Worm (Caenorhabditis elegans) whole organism, early embryonic: Measurements from ENCODE around the gene glb-14.
A peak's percentile ranks its signal among the peaks of the same experiment; 100 is the strongest.

Experiments used
- B0310.2 ChIP-seq: sonication (generic microtip); optimal IDR thresholded peaks from 2 replicates; lab custom pipeline; 2016; ENCODE audit warnings: mild to moderate bottlenecking, missing genetic modification characterization, missing compliant biosample characterization
- F13C5.2 ChIP-seq: sonication (generic microtip); optimal IDR thresholded peaks from 2 replicates; lab custom pipeline; 2017; ENCODE audit warnings: mild to moderate bottlenecking, missing genetic modification characterization, inconsistent platforms, missing compliant biosample characterization
- aly-1 ChIP-seq: sonication (generic microtip); optimal IDR thresholded peaks from 2 replicates; lab custom pipeline; 2016; ENCODE audit warnings: missing genetic modification characterization, missing compliant biosample characterization
- ama-1 ChIP-seq: fragments of 150-350 bp; optimal IDR thresholded peaks from 2 replicates; lab custom pipeline; 2014
- ceh-13 ChIP-seq: fragments of 200-800 bp; sonication (Bioruptor generic); optimal IDR thresholded peaks from 2 replicates; lab custom pipeline; 2018; ENCODE audit warnings: mild to moderate bottlenecking, missing genetic modification characterization, missing compliant biosample characterization
- ceh-36 ChIP-seq: sonication (generic microtip); optimal IDR thresholded peaks from 2 replicates; lab custom pipeline; 2016; ENCODE audit warnings: missing genetic modification characterization, inconsistent platforms, missing compliant biosample characterization
- ets-7 ChIP-seq: sonication (generic microtip); optimal IDR thresholded peaks from 2 replicates; lab custom pipeline; 2016; ENCODE audit warnings: missing genotype, missing genetic modification characterization, missing compliant biosample characterization
- flt-1 ChIP-seq: fragments of 200-800 bp; sonication (Bioruptor generic); IDR thresholded peaks from 2 replicates; pipeline ENCODE4 v1.3.6; 2022; ENCODE audit warnings: missing genetic modification characterization, missing compliant biosample characterization
- hmbx-1 ChIP-seq: sonication (generic microtip); optimal IDR thresholded peaks from 2 replicates; lab custom pipeline; 2016; ENCODE audit warnings: mild to moderate bottlenecking, missing genetic modification characterization, missing compliant biosample characterization
- hmg-4 ChIP-seq: fragments of 200-800 bp; sonication (Bioruptor generic); optimal IDR thresholded peaks from 2 replicates; lab custom pipeline; 2018; ENCODE audit warnings: mild to moderate bottlenecking, missing genetic modification characterization, missing compliant biosample characterization
- hnd-1 ChIP-seq: sonication (generic microtip); optimal IDR thresholded peaks from 2 replicates; lab custom pipeline; 2016; ENCODE audit warnings: missing genetic modification characterization, missing compliant biosample characterization
- pes-1 ChIP-seq: fragments of 200-800 bp; sonication (Bioruptor generic); IDR thresholded peaks from 2 replicates; pipeline ENCODE4 v1.3.6; 2022; ENCODE audit warnings: missing genetic modification reagents, missing genetic modification characterization, missing compliant biosample characterization
- scrt-1 ChIP-seq: fragments of 200-800 bp; sonication (Bioruptor generic); IDR thresholded peaks from 2 replicates; pipeline ENCODE4 v1.3.6; 2022; ENCODE audit warnings: missing genetic modification characterization, missing compliant biosample characterization
- sea-1 ChIP-seq: fragments of 200-800 bp; sonication (Bioruptor generic); conservative IDR thresholded peaks from 2 replicates; pipeline ENCODE4 v1.3.6; 2022; ENCODE audit warnings: missing genetic modification characterization, missing compliant biosample characterization
- tbx-11 ChIP-seq: fragments of 200-800 bp; sonication (Bioruptor generic); IDR thresholded peaks from 2 replicates; pipeline ENCODE4 v1.3.6; 2022; ENCODE audit warnings: missing genetic modification characterization, missing compliant biosample characterization
- tbx-37 ChIP-seq: fragments of 200-800 bp; sonication (Bioruptor generic); conservative IDR thresholded peaks from 2 replicates; pipeline ENCODE4 v1.3.6; 2022; ENCODE audit warnings: missing genetic modification reagents, missing genetic modification characterization, missing compliant biosample characterization
- tra-4 ChIP-seq: sonication (generic microtip); optimal IDR thresholded peaks from 2 replicates; lab custom pipeline; 2017; ENCODE audit warnings: missing genetic modification characterization, missing compliant biosample characterization

The glb-14 gene

DNA sequence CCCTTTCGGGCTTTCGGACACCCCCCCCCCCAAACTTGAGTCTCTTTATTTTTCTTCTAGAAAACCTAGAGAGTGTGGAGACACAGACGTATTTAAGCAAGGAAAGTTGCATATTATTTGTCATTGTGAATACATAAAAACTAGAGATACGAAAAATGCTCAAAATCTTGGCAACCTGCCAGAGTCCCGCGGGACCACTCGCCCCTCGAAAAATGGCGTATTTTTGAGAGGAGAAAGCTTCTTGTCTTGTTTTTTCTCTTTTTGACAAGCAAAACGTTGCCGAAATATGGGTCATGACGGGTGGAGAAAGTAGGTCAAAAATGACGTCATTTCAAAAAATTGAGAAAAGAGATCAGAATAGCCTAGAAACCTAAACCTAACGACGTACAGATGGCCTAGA, 24.4 kb downstream of the glb-14 start:
- no peak for TF ChIP-seq ama-1 (lab: Kevin White, UChicago)
- no peak for TF ChIP-seq flt-1 (GFP tag; lab: Robert Waterston, UW)
- TF ChIP-seq pes-1 (GFP tag; lab: Robert Waterston, UW), result no peak
- no peak for TF ChIP-seq tbx-37 (GFP tag; lab: Robert Waterston, UW)
- TF ChIP-seq hmbx-1, result no peak
- TF ChIP-seq tbx-11 (GFP tag; lab: Robert Waterston, UW), result no peak
- TF ChIP-seq ceh-13, result no peak
- TF ChIP-seq B0310.2, result no peak
- TF ChIP-seq ceh-36, result no peak
- TF ChIP-seq hnd-1 (tag; lab: Kevin White, UChicago), result no peak
- no peak for TF ChIP-seq F13C5.2
- no peak for TF ChIP-seq aly-1 (tag; lab: Kevin White, UChicago)
- TF ChIP-seq tra-4 (tag; lab: Kevin White, UChicago), result no peak

DNA sequence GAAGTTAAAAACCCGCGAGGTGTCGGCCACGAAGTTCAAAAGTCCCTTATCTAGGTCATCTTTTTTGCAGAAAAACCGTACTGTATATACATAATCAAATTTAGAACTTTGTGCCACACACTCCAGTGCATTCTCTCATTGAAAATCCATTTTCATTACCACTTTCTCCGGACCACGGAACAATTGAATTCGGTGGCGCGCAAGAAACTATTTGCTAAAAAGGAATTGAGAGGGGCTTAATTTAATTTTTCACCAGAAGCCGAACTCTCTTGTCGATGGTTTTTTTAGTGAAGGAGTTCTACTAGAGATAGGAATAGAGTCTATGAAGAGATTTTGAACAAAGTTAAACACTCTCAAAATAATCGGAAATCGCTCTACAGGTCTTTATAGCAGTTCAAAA, 24.9 kb downstream of the glb-14 start:
- TF ChIP-seq F13C5.2 (no peak), hmbx-1 (no peak), hmg-4 (GFP tag; lab: Kevin White, UChicago) (no peak), B0310.2 (no peak), scrt-1 (GFP tag; lab: Robert Waterston, UW) (no peak), ama-1 (lab: Kevin White, UChicago) (no peak), hnd-1 (tag; lab: Kevin White, UChicago) (no peak), flt-1 (GFP tag; lab: Robert Waterston, UW) (no peak), ceh-36 (no peak), aly-1 (tag; lab: Kevin White, UChicago) (no peak), ets-7 (tag; lab: Kevin White, UChicago) (no peak), tbx-11 (GFP tag; lab: Robert Waterston, UW) (no peak), sea-1 (GFP tag; lab: Robert Waterston, UW) (no peak), ceh-13 (no peak), pes-1 (GFP tag; lab: Robert Waterston, UW) (no peak), tbx-37 (GFP tag; lab: Robert Waterston, UW) (no peak), tra-4 (tag; lab: Kevin White, UChicago) (no peak)

DNA sequence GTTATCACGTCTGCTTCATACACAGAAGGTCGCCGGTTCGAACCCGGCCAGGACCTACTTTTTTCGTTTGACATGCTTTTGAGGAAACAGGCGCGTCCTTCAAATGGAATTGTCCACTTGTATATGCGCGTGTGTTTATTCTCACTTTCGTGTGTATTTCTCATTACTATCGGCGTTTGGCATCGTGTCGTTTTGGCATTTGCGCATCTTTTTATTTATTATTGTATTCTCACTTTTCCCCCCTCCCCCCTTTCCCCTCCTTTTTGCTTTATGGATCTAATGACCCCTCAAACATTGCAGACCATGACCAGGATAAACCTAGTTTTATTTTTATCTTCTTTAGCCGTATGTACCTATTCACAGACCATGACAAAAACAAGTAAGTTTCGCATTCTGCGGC, 27.4 kb downstream of the glb-14 start, which contains the start of gene F21A3.3:
Gene F21A3.3, plus strand, starts transcription at position 301 of the 400 bp plus-strand sequence.
- no peak for TF ChIP-seq F13C5.2
- no peak for TF ChIP-seq ceh-13
- TF ChIP-seq tra-4 (tag; lab: Kevin White, UChicago), result no peak
- no peak for TF ChIP-seq tbx-11 (GFP tag; lab: Robert Waterston, UW)
- TF ChIP-seq pes-1 (GFP tag; lab: Robert Waterston, UW), result no peak
- TF ChIP-seq ceh-36, result no peak
- TF ChIP-seq ets-7 (tag; lab: Kevin White, UChicago), result no peak
- TF ChIP-seq scrt-1 (GFP tag; lab: Robert Waterston, UW), result no peak

DNA sequence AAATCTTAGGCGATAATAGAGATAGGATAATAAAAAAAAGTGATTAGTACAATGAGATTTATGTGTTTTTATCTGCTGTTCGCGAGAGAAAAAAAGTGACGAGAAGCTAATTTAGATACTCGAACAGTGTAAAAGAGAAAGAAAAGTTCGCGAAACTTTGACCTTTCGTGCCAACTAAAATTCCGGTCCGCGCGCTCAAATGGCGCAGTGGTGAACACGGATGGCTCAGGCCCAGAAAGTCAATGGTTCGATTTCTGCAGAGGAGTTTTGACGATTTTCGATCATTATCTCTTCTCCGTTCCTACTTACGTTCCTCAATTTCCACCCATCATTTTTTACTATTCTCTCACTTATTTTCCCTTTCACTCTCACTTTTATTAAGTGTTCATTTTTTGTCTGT, 28.3 kb downstream of the glb-14 start:
- no peak for TF ChIP-seq hmg-4 (GFP tag; lab: Kevin White, UChicago)
- no peak for TF ChIP-seq tbx-11 (GFP tag; lab: Robert Waterston, UW)
- no peak for TF ChIP-seq F13C5.2
- TF ChIP-seq ama-1 (lab: Kevin White, UChicago), result no peak
- TF ChIP-seq hmbx-1, result no peak
- no peak for TF ChIP-seq ets-7 (tag; lab: Kevin White, UChicago)
- TF ChIP-seq tbx-37 (GFP tag; lab: Robert Waterston, UW), result no peak

DNA sequence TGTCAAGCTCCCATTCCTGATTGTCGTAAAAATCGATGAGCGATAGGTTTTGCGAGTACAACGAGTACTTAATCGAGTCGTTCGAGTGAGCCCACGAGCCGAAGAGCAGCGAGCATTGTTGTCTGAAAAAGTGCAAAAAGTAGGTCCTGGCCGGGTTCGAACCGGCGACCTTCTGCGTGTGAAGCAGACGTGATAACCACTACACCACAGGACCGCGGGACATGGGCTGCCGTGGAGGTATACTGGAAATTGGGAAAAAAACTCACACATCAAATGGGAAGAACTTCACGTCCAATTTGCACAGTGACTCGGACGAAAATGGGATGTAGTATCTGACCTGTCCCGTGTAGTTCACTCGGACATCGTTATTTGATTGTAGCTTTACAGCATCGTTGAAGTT, 29.4 kb downstream of the glb-14 start:
- TF ChIP-seq ama-1 (lab: Kevin White, UChicago) (no peak), hmg-4 (GFP tag; lab: Kevin White, UChicago) (no peak), tbx-11 (GFP tag; lab: Robert Waterston, UW) (no peak), hmbx-1 (no peak), aly-1 (tag; lab: Kevin White, UChicago) (no peak), F13C5.2 (no peak)

- TF ChIP-seq B0310.2, result no peak
- no peak for TF ChIP-seq hnd-1 (tag; lab: Kevin White, UChicago)
- TF ChIP-seq tbx-37 (GFP tag; lab: Robert Waterston, UW), result no peak
- TF ChIP-seq hmbx-1, result no peak
- TF ChIP-seq ceh-13, result no peak
- TF ChIP-seq pes-1 (GFP tag; lab: Robert Waterston, UW), result no peak
- TF ChIP-seq aly-1 (tag; lab: Kevin White, UChicago), result no peak
- no peak for TF ChIP-seq tbx-11 (GFP tag; lab: Robert Waterston, UW)
- no peak for TF ChIP-seq hmg-4 (GFP tag; lab: Kevin White, UChicago)
- no peak for TF ChIP-seq scrt-1 (GFP tag; lab: Robert Waterston, UW)
- no peak for TF ChIP-seq ama-1 (lab: Kevin White, UChicago)
- TF ChIP-seq F13C5.2, result no peak
- TF ChIP-seq ets-7 (tag; lab: Kevin White, UChicago), result no peak
- TF ChIP-seq sea-1 (GFP tag; lab: Robert Waterston, UW), result no peak
- TF ChIP-seq tra-4 (tag; lab: Kevin White, UChicago), result no peak
- no peak for TF ChIP-seq ceh-36
- no peak for TF ChIP-seq flt-1 (GFP tag; lab: Robert Waterston, UW)
Measured at ce11 chrV:15512856-15513756, 31.7 kb downstream of the glb-14 start.

ce11 chrV:15511613-15512216, 33.1 kb downstream of the glb-14 start, which contains the start of gene rpl-38:
TSS of gene rpl-38 (plus strand) at chrV:15512166.
- TF ChIP-seq tbx-11 (GFP tag; lab: Robert Waterston, UW) (no peak), tbx-37 (GFP tag; lab: Robert Waterston, UW) (peak; percentile 16; the same call in 1 of the 2 replicates), ama-1 (lab: Kevin White, UChicago) (peak; percentile 70), ceh-13 (no peak), sea-1 (GFP tag; lab: Robert Waterston, UW) (0 out of 2 replicates have a peak, but pooled peaks have one; percentile 34)
